Fruit fly (Drosophila melanogaster): ENCODE measurements around the gene Peritrophin-15a.

The Peritrophin-15a gene

dm6 chr2L:8376717-8377116, 19.2 kb downstream of the Peritrophin-15a start, which contains the start of the genes CG13390 and CG17294 (continued):
- TF ChIP-seq net (GFP tag; optimal IDR thresholded peaks at IDR 0.05), result peak; percentile 99
- TF ChIP-seq Eip93F (GFP tag; optimal IDR thresholded peaks at IDR 0.05), result peak; percentile 99
- TF ChIP-seq fd85E (GFP tag; optimal IDR thresholded peaks at IDR 0.05), result peak; percentile 97
- TF ChIP-seq CG6808 (GFP tag; optimal IDR thresholded peaks at IDR 0.05), result peak; percentile 99
- TF ChIP-seq Gug (GFP tag; IDR thresholded peaks at IDR 0.05), result peak; percentile 99
- TF ChIP-seq spab (GFP tag; optimal IDR thresholded peaks at IDR 0.05), result peak; percentile 99
- TF ChIP-seq CG7368 (GFP tag; optimal IDR thresholded peaks at IDR 0.05), result peak; percentile 99
- TF ChIP-seq Sox102F (GFP tag; optimal IDR thresholded peaks at IDR 0.05), result peak; percentile 99
- peak; percentile 99 for TF ChIP-seq OdsH (GFP tag; optimal IDR thresholded peaks at IDR 0.05)
- peak; percentile 99 for TF ChIP-seq Lpt (GFP tag; optimal IDR thresholded peaks at IDR 0.05)
- peak; percentile 45 for TF ChIP-seq Hr38 (GFP tag; optimal IDR thresholded peaks at IDR 0.05)
- TF ChIP-seq vri (GFP tag; optimal IDR thresholded peaks at IDR 0.05), result peak; percentile 97
- TF ChIP-seq Met (GFP tag; optimal IDR thresholded peaks at IDR 0.05), result peak; percentile 99
- TF ChIP-seq CG11294 (GFP tag; IDR thresholded peaks at IDR 0.05), result peak; percentile 99
- TF ChIP-seq CG6276 (GFP tag; optimal IDR thresholded peaks at IDR 0.05), result peak; percentile 99
- TF ChIP-seq CG10669 (GFP tag; optimal IDR thresholded peaks at IDR 0.05), result peak; percentile 100
- peak; percentile 99 for TF ChIP-seq achi (GFP tag; optimal IDR thresholded peaks at IDR 0.05)
- TF ChIP-seq CG1621 (tag; optimal IDR thresholded peaks at IDR 0.05), result peak; percentile 98
- peak; percentile 97 for TF ChIP-seq dac (GFP tag; optimal IDR thresholded peaks at IDR 0.05)
- TF ChIP-seq lz (GFP tag; optimal IDR thresholded peaks at IDR 0.05), result peak; percentile 98

DNA sequence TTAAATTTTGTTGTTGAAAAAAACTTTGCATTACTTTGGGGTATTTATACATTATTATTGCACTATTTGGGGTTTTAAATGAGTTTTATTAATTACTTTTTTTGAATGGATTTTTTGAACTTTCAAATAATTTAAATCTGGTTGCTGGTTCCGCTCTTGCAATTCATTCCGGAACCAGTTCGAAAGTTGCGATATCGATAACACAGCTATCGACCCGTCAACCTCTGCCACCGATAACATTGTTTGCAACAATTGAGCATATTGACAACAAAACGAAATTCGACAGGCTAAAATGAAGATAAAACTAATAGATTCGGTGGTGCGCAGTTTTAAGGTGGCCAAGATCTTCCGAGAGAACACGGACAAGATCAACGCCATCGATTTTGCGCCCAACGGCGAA, 21.7 kb downstream of the Peritrophin-15a start, which contains the start of gene Wdr82:
Gene Wdr82 (plus strand): TSS at position 227 of the 400 bp plus-strand sequence.
- TF ChIP-seq dsx (GFP tag; optimal IDR thresholded peaks at IDR 0.05; ENCODE audit: poor library complexity, severe bottlenecking) (peak; percentile 70), svp (GFP tag) (peak; percentile 82), Eip78C (GFP tag) (peak; percentile 3), CG3032 (tag; optimal IDR thresholded peaks at IDR 0.05) (no peak)

dm6 chr2L:8372248-8372647, 23.6 kb downstream of the Peritrophin-15a start:
- peak; percentile 6 for TF ChIP-seq vri (GFP tag; optimal IDR thresholded peaks at IDR 0.05)
- TF ChIP-seq CG32006 (GFP tag; optimal IDR thresholded peaks at IDR 0.05), result no peak
- TF ChIP-seq Sox102F (GFP tag; optimal IDR thresholded peaks at IDR 0.05), result no peak
- no peak for TF ChIP-seq Sox15 (GFP tag; optimal IDR thresholded peaks at IDR 0.05)
- TF ChIP-seq CG16779 (tag; optimal IDR thresholded peaks at IDR 0.05), result no peak
- TF ChIP-seq svp (GFP tag), result no peak
- no peak for TF ChIP-seq CG15336 (GFP tag; IDR thresholded peaks at IDR 0.05)
- TF ChIP-seq salr (GFP tag; optimal IDR thresholded peaks at IDR 0.05), result no peak

DNA sequence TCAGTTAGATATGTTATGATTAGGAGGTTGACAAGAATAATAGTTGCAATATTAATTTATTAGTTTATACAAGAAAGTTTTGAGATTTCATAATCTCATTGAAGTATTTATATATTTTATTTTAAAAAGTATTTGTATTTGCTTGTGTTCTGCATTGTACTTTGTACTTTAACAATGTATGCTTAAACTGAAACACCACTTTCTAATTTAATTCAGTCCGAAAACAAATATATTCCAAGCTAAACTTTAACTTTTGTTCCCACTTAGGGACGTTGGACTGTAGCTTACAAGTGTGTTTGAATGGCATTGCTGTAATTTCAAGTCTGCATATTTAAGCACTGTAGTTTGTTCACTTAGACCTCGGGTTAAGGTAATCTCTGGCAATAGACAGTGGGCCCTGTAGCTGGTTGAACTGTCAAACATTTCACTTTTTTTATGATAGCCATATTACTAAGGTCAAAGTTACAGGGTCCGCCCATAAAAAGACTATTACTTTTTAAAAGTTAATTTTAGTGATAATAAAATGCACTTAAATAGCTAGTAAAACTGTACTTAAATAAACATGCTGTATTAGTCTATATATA, 24.4 kb downstream of the Peritrophin-15a start:
- TF ChIP-seq CG8319 (GFP tag; optimal IDR thresholded peaks at IDR 0.05), result no peak
- TF ChIP-seq acj6 (GFP tag; optimal IDR thresholded peaks at IDR 0.05), result peak; percentile 40
- no peak for TF ChIP-seq CG16779 (tag; optimal IDR thresholded peaks at IDR 0.05)
- TF ChIP-seq CG15336 (GFP tag; IDR thresholded peaks at IDR 0.05), result peak; percentile 48
- no peak for TF ChIP-seq CG3919 (GFP tag; optimal IDR thresholded peaks at IDR 0.05)
- TF ChIP-seq Smox (GFP tag; optimal IDR thresholded peaks at IDR 0.05), result no peak
- no peak for TF ChIP-seq lz (GFP tag; optimal IDR thresholded peaks at IDR 0.05)
- TF ChIP-seq Met (GFP tag; optimal IDR thresholded peaks at IDR 0.05), result no peak
- TF ChIP-seq Lpt (GFP tag; optimal IDR thresholded peaks at IDR 0.05), result no peak
- no peak for TF ChIP-seq Hr39 (GFP tag; optimal IDR thresholded peaks at IDR 0.05)
- no peak for TF ChIP-seq CG10669 (GFP tag; optimal IDR thresholded peaks at IDR 0.05)
- TF ChIP-seq CG8119 (GFP tag; IDR thresholded peaks at IDR 0.05), result peak; percentile 41; the same call in 1 of the 3 replicates
- peak; percentile 15 for TF ChIP-seq dsx (GFP tag; optimal IDR thresholded peaks at IDR 0.05; ENCODE audit: poor library complexity, severe bottlenecking)
- peak; percentile 14 for TF ChIP-seq CG6276 (GFP tag; optimal IDR thresholded peaks at IDR 0.05)
- TF ChIP-seq Eip78C (GFP tag), result peak; percentile 61
- TF ChIP-seq svp (GFP tag), result no peak
- peak; percentile 16 for TF ChIP-seq OdsH (GFP tag; optimal IDR thresholded peaks at IDR 0.05)
- TF ChIP-seq Sox15 (GFP tag; optimal IDR thresholded peaks at IDR 0.05), result no peak
- no peak for TF ChIP-seq Ets21C (GFP tag; optimal IDR thresholded peaks at IDR 0.05)
- TF ChIP-seq achi (GFP tag; optimal IDR thresholded peaks at IDR 0.05), result peak; percentile 39
- TF ChIP-seq CG32006 (GFP tag; optimal IDR thresholded peaks at IDR 0.05), result peak; percentile 56

Measured in whole organism, prepupa.